Worm (Caenorhabditis elegans) whole organism, L4/young adult: Measurements from ENCODE around the gene arrd-10.

Experiments used
- W03F9.2 ChIP-seq: fragments of 150-350 bp; optimal IDR thresholded peaks from 2 replicates; lab custom pipeline; 2014; ENCODE audit warnings: missing biosample characterization, missing genetic modification characterization
- dao-5 ChIP-seq: sonication (generic microtip); optimal IDR thresholded peaks from 2 replicates; lab custom pipeline; 2016; ENCODE audit warnings: missing genotype, missing genetic modification characterization, moderate library complexity, missing compliant biosample characterization
- him-1 ChIP-seq: sonication (generic microtip); optimal IDR thresholded peaks from 2 replicates; lab custom pipeline; 2016; ENCODE audit warnings: missing genotype, missing genetic modification reagents, missing genetic modification characterization, missing compliant biosample characterization

Gene arrd-10

DNA sequence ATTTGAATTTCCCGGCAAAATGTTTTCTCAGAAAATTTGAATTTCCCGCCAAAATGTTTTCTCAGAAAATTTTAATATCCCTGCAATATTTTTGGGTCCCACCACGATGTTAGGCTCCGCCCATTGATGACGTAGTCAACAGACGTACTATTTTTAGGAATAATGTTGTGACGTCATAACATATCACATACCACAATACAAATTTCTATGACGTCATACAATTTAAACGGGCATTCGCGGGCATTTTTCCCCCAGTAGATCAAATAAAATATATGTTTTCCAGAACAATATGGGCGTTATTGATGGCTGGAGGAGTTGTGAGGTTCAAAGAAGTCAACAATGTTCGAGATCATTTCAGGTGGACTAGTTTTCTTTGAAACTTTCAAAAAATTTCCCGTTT lies 26.4 kb downstream of the arrd-10 start:
- TF ChIP-seq him-1 (tag; lab: Kevin White, UChicago), result no peak
- TF ChIP-seq W03F9.2 (tag; lab: Kevin White, UChicago), result no peak
- TF ChIP-seq dao-5 (tag; lab: Kevin White, UChicago), result no peak

DNA sequence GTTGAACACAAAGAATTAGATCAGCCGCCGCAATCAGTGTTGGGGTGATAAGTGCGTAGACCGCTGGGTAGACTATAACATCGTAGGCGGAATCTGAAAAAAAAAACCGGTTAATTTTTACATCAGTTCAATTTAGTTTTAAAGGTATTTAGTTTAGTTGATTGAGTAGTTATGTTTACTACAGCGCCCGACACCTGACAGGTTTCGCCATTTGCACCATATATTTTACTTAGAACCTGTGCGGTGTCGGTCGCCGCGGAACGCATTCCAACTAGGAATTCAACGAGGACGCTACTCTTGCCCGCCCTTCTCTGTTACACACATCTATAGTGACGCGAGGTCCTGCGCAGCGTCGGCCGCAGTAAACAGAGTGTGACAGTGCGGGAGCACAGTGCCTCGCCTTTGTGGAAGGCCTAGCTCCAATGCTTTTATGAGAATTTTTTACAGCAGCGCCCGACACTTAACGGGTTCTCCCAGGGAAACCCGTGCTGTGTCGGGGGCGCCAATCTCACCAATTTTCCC lies 28.6 kb downstream of the arrd-10 start:
- TF ChIP-seq W03F9.2 (tag; lab: Kevin White, UChicago) (no peak), him-1 (tag; lab: Kevin White, UChicago) (no peak), dao-5 (tag; lab: Kevin White, UChicago) (no peak)

DNA sequence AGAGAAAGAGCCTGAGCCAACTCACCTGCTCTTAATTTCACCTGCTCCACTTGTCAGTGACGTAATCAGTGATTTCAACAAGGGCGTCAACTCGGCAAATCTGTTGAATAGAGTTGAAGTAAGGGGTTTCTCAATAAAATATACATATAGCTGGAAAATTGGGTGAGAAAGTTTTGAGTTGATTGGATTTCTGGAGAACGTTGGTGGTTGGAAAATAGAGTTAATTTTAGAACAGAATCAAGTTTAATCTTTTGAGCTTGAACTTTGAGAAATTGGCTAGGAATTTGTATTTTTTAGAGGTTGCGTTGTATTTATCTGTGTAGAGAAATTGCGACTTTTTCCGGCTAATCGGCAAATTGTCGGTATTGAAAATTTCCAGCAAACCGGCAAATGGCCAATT lies 29.7 kb downstream of the arrd-10 start, which contains the start of gene Y38F1A.4:
TSS of gene Y38F1A.4 (minus strand) at position 101 of the 400 bp plus-strand sequence.
- TF ChIP-seq him-1 (tag; lab: Kevin White, UChicago), result no peak
- no peak for TF ChIP-seq W03F9.2 (tag; lab: Kevin White, UChicago)
- TF ChIP-seq dao-5 (tag; lab: Kevin White, UChicago), result no peak

DNA sequence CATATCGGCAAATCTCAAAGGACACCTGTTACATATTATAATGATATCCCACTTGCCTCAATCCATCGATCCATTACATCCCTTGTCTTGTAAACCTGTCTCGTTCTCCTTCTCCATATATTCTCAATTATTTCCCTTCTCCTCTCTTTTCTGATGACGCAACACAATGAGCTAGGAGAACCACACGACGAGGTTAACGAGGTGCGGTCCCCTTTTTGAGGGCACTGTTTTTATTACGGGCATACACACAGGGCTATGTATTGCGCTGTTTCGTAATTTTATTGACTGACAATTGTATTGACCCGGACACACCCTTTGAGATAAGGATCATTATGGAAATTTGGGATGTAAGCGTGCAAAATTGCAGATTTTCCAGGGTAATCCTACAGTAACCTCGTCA lies 38.8 kb downstream of the arrd-10 start:
- TF ChIP-seq dao-5 (tag; lab: Kevin White, UChicago), result no peak
- no peak for TF ChIP-seq W03F9.2 (tag; lab: Kevin White, UChicago)
- TF ChIP-seq him-1 (tag; lab: Kevin White, UChicago), result no peak

DNA sequence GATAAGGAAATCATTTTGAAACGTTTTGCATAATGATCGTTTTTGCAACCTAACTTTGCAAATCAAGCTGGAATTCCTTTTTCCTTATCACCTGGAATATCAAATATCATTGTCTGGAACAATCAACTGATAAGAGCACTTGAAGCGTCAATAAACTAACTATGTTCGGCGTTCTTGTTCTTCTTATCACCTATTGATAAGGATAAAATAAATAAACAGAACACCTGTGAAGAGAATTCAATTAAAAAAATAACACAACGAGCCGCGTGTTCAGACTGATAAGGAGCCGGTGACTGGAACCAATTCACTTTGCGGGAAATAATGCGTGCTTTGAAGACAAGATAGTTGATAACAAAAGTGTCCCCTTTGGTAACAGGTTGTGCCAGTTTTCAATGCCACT lies 40.3 kb downstream of the arrd-10 start, which contains the start of gene cyd-1:
TSS of gene cyd-1 (plus strand) at position 380 of the 400 bp plus-strand sequence.
- TF ChIP-seq W03F9.2 (tag; lab: Kevin White, UChicago) (no peak), him-1 (tag; lab: Kevin White, UChicago) (no peak), dao-5 (tag; lab: Kevin White, UChicago) (no peak)

DNA sequence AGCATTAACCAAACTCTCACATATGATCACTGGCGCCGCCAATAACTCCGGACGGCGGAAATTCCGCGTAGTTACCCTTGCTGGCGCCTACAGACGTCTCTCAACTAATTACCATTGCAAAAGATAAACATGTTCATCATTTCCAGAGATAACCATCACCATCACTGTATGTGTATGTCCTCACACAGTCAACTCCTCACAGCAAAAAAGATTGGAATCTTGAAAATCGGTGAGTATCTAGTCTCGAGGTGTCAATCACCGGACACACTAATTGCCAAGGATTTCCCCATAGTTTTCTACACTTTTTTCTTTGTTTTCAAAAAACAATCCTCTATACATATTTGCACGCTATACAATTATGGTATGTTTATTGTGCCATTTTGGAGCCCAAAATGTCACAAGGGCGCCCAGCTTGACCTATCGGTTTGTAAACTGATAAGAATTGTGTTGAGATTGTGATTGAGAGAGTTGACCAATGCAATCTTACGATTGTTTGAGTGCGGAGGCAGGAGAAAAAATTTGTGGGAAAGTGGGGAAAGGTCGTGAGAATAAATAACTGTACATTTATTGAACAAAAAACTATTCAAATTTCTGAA lies 42.2 kb downstream of the arrd-10 start:
- TF ChIP-seq dao-5 (tag; lab: Kevin White, UChicago) (no peak), him-1 (tag; lab: Kevin White, UChicago) (no peak), W03F9.2 (tag; lab: Kevin White, UChicago) (no peak)

DNA sequence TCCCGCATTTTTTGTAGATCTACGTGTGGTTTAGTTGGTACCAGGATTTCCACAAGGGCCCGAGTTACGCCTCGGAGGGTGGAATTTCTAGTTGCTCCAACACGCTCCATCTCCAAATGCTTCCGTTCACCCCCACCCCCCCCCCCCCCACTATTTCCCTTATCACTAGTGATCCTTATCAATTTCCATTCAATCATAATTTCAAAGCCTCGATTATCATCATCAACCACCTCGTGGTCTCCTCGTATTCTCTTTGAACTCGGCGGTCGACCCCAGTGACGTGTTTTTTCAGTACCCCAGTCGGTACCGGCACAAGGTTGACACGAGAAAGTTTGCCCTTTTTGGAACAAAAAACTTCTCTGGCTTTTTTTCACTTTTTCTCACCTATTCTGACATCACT lies 42.9 kb downstream of the arrd-10 start:
- TF ChIP-seq dao-5 (tag; lab: Kevin White, UChicago) (no peak), W03F9.2 (tag; lab: Kevin White, UChicago) (no peak), him-1 (tag; lab: Kevin White, UChicago) (no peak)

DNA sequence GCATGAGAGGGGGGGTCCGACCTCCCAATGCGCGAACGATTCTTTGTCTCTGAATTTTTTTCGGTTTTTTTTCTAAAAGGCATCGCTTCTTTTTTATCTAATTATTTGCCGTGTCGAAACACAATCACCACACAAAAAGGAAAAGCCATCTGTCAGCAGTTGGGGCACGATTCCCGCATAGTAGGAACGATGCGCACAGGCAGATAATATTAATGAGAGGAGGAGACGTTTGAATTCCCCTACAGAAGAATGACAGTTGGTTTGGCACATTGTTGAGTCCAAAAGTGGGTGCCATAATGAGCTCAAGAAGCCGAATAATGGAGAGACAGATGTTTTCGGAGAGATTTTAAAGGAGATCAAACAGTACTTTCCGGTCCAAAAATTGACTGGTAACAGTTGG lies 44.8 kb downstream of the arrd-10 start:
- no peak for TF ChIP-seq him-1 (tag; lab: Kevin White, UChicago)
- no peak for TF ChIP-seq dao-5 (tag; lab: Kevin White, UChicago)
- TF ChIP-seq W03F9.2 (tag; lab: Kevin White, UChicago), result no peak

DNA sequence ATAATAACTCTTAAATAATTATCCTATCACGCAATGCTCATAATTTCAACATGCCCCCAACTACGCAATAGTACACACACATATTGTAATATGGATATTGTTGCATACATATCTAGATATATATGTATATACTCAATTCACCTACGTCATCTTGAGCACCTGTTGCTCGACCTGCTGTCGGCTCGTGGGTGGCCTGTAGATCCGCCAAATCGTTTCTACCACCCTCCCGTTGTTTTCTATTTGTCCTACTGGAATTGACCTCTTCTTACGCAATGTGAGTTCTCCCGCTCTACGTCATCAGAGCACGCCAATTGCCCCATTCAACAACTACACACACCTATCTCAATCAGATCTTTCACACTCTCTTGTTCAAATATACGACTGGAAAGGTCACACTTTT lies 45.9 kb downstream of the arrd-10 start:
- no peak for TF ChIP-seq him-1 (tag; lab: Kevin White, UChicago)
- TF ChIP-seq dao-5 (tag; lab: Kevin White, UChicago), result no peak
- no peak for TF ChIP-seq W03F9.2 (tag; lab: Kevin White, UChicago)

DNA sequence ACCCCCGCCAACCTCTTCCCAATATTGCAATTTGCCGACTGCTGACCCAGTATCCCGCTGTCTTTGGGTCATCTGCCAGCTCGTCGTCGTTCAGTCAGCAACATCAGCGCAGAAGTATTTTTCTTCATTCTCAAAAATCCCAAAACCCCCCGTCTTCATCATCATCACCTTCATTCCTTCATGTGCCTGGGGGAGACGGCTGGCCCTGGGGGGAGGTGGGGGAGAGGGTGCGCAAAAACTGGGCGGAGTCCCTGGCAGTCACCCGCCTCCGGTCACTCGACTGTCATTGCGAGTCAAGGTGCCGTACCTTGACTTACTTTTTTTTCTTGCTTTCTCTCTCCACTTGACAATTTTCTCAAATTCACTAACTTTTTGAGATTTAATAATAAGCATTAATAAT lies 47.9 kb downstream of the arrd-10 start:
- TF ChIP-seq W03F9.2 (tag; lab: Kevin White, UChicago) (no peak), dao-5 (tag; lab: Kevin White, UChicago) (no peak), him-1 (tag; lab: Kevin White, UChicago) (no peak)

DNA sequence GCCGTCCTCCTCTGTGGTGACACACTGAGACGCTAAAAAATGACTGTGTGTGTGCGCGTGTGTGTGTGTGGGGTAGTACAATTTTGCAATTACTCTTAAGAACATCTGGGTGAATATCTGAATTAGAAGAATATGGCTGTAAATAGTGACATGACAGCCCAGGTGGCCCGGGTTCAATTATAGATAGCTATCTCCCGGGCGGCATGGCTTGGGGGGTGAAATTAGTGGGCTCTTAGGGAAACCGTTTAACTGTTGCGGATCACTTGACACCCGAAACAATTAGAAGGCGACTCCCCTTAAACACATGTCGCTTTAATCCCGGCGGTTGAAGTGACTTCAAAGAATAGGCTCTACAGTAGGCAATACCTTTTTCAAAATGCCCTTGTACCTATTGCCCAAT lies 50.3 kb downstream of the arrd-10 start:
- TF ChIP-seq dao-5 (tag; lab: Kevin White, UChicago) (no peak), him-1 (tag; lab: Kevin White, UChicago) (no peak), W03F9.2 (tag; lab: Kevin White, UChicago) (no peak)

DNA sequence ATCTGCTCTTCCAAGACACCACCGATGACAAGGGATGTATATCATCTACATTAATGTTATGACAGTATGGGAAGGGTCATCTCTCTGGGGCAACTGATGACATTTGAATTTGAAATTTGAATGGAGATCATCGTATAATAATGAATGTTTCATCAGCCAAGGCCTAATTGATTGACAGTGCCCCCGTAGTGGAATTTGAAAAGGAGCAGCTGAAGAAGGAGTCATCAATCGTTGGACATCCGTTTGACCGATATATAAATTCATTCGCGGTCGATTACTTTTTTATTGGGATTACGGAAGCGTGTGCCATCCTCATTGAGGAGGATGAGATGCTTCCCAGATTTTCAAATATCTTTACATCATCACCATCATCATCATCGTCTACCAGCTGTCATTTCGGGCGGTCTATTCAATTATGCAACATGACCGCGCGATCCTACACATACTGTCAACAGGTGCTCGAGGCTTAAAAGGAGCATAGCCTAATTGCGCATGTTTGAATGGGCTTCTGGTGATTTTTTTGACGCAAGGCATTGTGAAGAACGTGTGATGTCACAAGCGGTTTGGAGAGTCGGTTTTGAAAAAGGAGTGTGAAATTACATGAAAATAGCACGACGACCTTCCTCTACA lies 51.2 kb downstream of the arrd-10 start:
- TF ChIP-seq W03F9.2 (tag; lab: Kevin White, UChicago), result no peak
- TF ChIP-seq him-1 (tag; lab: Kevin White, UChicago), result no peak
- TF ChIP-seq dao-5 (tag; lab: Kevin White, UChicago), result no peak

DNA sequence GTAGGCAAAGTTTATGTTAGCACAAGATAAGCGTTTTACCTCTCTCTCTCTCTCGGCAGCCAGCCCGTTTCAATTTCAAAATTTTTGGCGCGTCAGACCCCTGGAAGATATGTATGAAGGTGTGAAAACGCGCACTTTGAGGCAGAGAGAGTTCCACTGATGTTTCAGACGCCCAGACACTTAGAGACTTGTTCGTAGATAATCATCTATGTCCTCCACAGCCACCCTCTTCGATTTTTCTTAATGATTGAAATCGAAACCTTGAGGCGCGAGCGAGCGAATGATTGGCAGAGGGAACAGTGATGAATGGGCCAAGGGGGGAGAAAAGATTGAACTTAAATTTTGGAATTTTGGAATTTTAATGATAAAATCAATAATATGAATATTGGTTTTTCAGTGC lies 51.7 kb downstream of the arrd-10 start:
- no peak for TF ChIP-seq dao-5 (tag; lab: Kevin White, UChicago)
- TF ChIP-seq him-1 (tag; lab: Kevin White, UChicago), result no peak
- TF ChIP-seq W03F9.2 (tag; lab: Kevin White, UChicago), result no peak

DNA sequence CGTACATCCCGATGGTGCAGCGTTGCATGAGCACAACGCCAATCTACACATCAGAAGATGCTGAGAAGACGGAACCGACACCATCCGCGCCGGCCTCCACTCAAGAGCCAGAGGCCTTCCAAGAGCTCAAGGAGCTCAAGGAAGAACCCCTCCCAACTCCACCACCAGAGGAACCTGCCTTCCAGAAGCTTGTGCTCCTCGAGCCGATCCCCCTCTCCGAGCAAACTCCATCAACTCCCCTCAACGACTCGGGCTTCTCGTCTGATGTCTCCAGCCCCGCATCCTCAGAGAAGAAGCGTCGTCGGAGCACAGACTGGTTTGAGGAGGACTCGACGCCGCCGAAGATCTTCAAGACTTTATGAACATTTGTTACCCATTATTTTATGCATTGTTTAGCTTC lies 52.3 kb downstream of the arrd-10 start:
- TF ChIP-seq W03F9.2 (tag; lab: Kevin White, UChicago) (no peak), dao-5 (tag; lab: Kevin White, UChicago) (no peak), him-1 (tag; lab: Kevin White, UChicago) (no peak)
